Worm (Caenorhabditis elegans) whole organism, young adult: ENCODE measurements around the gene F22B8.3.

ENCODE experiments used
- C06A6.2 ChIP-seq: fragments of 200-800 bp; sonication (Bioruptor generic); conservative IDR thresholded peaks from 2 replicates; pipeline ENCODE4 v1.3.6; 2022; ENCODE audit warnings: missing genetic modification characterization, missing compliant biosample characterization
- ZK185.1 ChIP-seq: sonication (generic microtip); optimal IDR thresholded peaks from 2 replicates; lab custom pipeline; 2016; ENCODE audit warnings: mild to moderate bottlenecking, missing genetic modification characterization, missing compliant biosample characterization; ENCODE audit not compliant: poor library complexity, severe bottlenecking
- attf-6 ChIP-seq: fragments of 200-800 bp; sonication (Bioruptor generic); IDR thresholded peaks from 2 replicates; pipeline ENCODE4 v1.3.6; 2022; ENCODE audit warnings: missing genetic modification reagents, missing genetic modification characterization, missing compliant biosample characterization
- ceh-91 ChIP-seq: fragments of 200-800 bp; sonication (Bioruptor generic); IDR thresholded peaks from 2 replicates; pipeline ENCODE4 v1.3.6; 2022; ENCODE audit warnings: missing genetic modification reagents, missing genetic modification characterization, missing compliant biosample characterization
- ets-4 ChIP-seq: fragments of 200-800 bp; sonication (Bioruptor generic); optimal IDR thresholded peaks from 2 replicates; lab custom pipeline; 2018; ENCODE audit warnings: mild to moderate bottlenecking, missing genetic modification characterization, missing compliant biosample characterization
- hmg-1.2 ChIP-seq: fragments of 200-800 bp; sonication (Bioruptor generic); IDR thresholded peaks from 2 replicates; pipeline ENCODE4 v1.3.6; 2022; ENCODE audit warnings: missing genetic modification reagents, missing genetic modification characterization, missing compliant biosample characterization
- rcor-1 ChIP-seq: fragments of 200-800 bp; sonication (Bioruptor generic); IDR thresholded peaks from 2 replicates; pipeline ENCODE4 v1.3.6; 2022; ENCODE audit warnings: missing genetic modification reagents, missing genetic modification characterization, missing compliant biosample characterization
- ztf-28 ChIP-seq: fragments of 200-800 bp; sonication (Bioruptor generic); IDR thresholded peaks from 2 replicates; pipeline ENCODE4 v1.3.6; 2022; ENCODE audit warnings: missing genetic modification reagents, missing genetic modification characterization, missing compliant biosample characterization

DNA sequence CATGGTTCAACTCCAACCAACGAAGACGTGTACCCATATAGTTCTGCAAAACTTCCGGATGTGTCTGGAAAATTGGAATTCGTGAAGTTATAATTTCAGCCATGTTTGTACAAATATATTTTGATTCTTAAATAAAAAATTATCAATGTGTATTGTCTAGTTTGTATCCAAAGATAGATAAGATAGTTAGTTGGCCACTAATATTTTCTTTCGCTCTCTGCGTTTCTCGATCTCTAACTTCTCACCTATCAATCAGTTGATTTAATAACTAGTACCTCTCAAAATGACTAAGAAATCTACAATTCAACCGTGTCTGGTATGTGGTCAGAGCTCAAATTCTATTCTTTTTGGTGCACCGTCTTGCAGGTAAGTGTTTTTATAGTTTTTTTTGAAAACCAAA lies 19.6 kb upstream of the F22B8.3 start, which contains the start of gene nhr-176:
- TF ChIP-seq attf-6 (GFP tag; lab: Robert Waterston, UW) (no peak), ets-4 (GFP tag; lab: Kevin White, UChicago) (no peak), ZK185.1 (tag; lab: Kevin White, UChicago) (no peak), ztf-28 (GFP tag; lab: Robert Waterston, UW) (no peak), C06A6.2 (GFP tag; lab: Robert Waterston, UW) (no peak), ceh-91 (GFP tag; lab: Robert Waterston, UW) (no peak), hmg-1.2 (no peak), rcor-1 (no peak)
